Worm (Caenorhabditis elegans): Measurements from ENCODE around the gene swsn-1.
A peak's percentile ranks its signal among the peaks of the same experiment; 100 is the strongest.

DNA sequence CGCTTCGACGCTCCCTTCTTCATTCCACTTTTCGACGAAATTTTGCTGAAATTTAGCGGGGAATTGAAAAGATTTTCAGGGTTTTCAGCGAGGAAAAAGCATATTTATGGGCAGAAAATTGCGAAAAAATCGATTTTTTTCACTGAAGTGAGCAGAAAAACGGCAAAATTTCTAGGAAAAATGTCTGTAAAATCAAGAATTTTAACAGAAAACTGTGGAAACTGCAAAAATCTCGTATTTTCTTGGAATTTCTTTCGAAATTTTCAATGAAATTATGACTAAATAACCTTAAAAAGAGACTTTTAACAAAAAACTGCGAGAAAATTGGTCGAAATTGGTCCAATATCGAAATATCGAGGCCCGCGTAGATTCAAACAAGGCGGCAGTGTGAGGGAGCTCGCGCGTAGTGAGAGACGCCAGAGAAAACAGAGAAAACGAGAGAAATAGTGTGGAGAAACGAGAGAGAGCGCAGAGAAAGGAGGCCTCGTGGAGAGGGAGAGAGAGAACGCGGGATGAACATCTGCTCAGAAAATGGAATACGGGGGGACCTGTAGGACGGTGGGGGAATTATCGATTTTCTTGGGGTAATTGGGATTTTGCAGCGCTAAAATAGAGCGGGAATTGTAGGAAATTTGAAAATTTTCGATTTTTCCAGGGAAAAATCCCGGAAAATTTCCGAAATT, at the start of gene swsn-1:
- no peak for TF ChIP-seq med-1 (GFP tag; optimal IDR thresholded peaks at IDR 0.05; ENCODE audit: insufficient read depth)
- peak; percentile 80 for TF ChIP-seq T22C8.4 (GFP tag; IDR thresholded peaks at IDR 0.05)
